Worm (Caenorhabditis elegans) whole organism, late embryonic: ENCODE data around the gene nhr-100.
"Not testable (repeated sequence)": the region's sequence is repeated elsewhere in the genome, so short reads cannot be mapped to it uniquely, and the experiment has no call there.

Experiments
- K02D7.2 ChIP-seq: sonication (generic microtip); optimal IDR thresholded peaks from 2 replicates; lab custom pipeline; 2017; ENCODE audit warnings: mild to moderate bottlenecking, missing genetic modification characterization, missing compliant biosample characterization
- ceh-14 ChIP-seq: sonication (generic microtip); optimal IDR thresholded peaks from 2 replicates; lab custom pipeline; 2016; ENCODE audit warnings: missing genotype, missing genetic modification characterization, missing compliant biosample characterization
- ceh-2 ChIP-seq: sonication (generic microtip); optimal IDR thresholded peaks from 2 replicates; lab custom pipeline; 2016; ENCODE audit warnings: missing genotype, missing genetic modification characterization, missing compliant biosample characterization
- ceh-22 ChIP-seq: sonication (generic microtip); optimal IDR thresholded peaks from 2 replicates; lab custom pipeline; 2017; ENCODE audit warnings: missing biosample characterization, missing genetic modification characterization
- ceh-24 ChIP-seq: sonication (generic microtip); optimal IDR thresholded peaks from 2 replicates; lab custom pipeline; 2016; ENCODE audit warnings: mild to moderate bottlenecking, missing genetic modification characterization, missing compliant biosample characterization
- ceh-30 ChIP-seq: fragments of 150-350 bp; optimal IDR thresholded peaks from 2 replicates; lab custom pipeline; 2014; ENCODE audit warnings: missing biosample characterization, missing genetic modification characterization
- ceh-45 ChIP-seq: fragments of 200-800 bp; sonication (Bioruptor generic); IDR thresholded peaks from 2 replicates; pipeline ENCODE4 v1.3.6; 2022; ENCODE audit warnings: missing genetic modification reagents, missing genetic modification characterization, missing compliant biosample characterization
- ceh-48 ChIP-seq: sonication (generic microtip); optimal IDR thresholded peaks from 2 replicates; lab custom pipeline; 2016; ENCODE audit warnings: missing genetic modification characterization, inconsistent platforms, missing compliant biosample characterization
- ceh-6 ChIP-seq: fragments of 200-800 bp; sonication (Bioruptor generic); optimal IDR thresholded peaks from 2 replicates; lab custom pipeline; 2018; ENCODE audit warnings: mild to moderate bottlenecking, missing genetic modification characterization, missing compliant biosample characterization
- ceh-9 ChIP-seq: sonication (generic microtip); optimal IDR thresholded peaks from 2 replicates; lab custom pipeline; 2016; ENCODE audit warnings: mild to moderate bottlenecking, missing genetic modification characterization, inconsistent platforms, missing compliant biosample characterization
- che-1 ChIP-seq: sonication (generic microtip); optimal IDR thresholded peaks from 2 replicates; lab custom pipeline; 2016; ENCODE audit warnings: mild to moderate bottlenecking, missing genetic modification characterization, missing compliant biosample characterization
- dmd-4 ChIP-seq: sonication (generic microtip); optimal IDR thresholded peaks from 2 replicates; lab custom pipeline; 2016; ENCODE audit warnings: borderline replicate concordance, missing genetic modification characterization, missing compliant biosample characterization
- dve-1 ChIP-seq: sonication (generic microtip); optimal IDR thresholded peaks from 2 replicates; lab custom pipeline; 2017; ENCODE audit warnings: antibody characterized with exemption, mild to moderate bottlenecking, missing genetic modification characterization, missing compliant biosample characterization
- elt-2 ChIP-seq: sonication (generic microtip); optimal IDR thresholded peaks from 2 replicates; lab custom pipeline; 2016; ENCODE audit warnings: missing genetic modification reagents, missing genetic modification characterization, missing compliant biosample characterization
- ets-4 ChIP-seq: sonication (generic microtip); optimal IDR thresholded peaks from 2 replicates; lab custom pipeline; 2016; ENCODE audit warnings: missing genetic modification characterization, missing compliant biosample characterization
- eyg-1 ChIP-seq: sonication (generic microtip); optimal IDR thresholded peaks from 2 replicates; lab custom pipeline; 2016; ENCODE audit warnings: missing genotype, missing genetic modification characterization, missing compliant biosample characterization
- fkh-10 ChIP-seq: fragments of 150-350 bp; optimal IDR thresholded peaks from 2 replicates; lab custom pipeline; 2014; ENCODE audit warnings: missing biosample characterization, missing genetic modification reagents, missing genetic modification characterization
- fkh-6 ChIP-seq: sonication (generic microtip); optimal IDR thresholded peaks from 2 replicates; lab custom pipeline; 2016; ENCODE audit warnings: missing genetic modification characterization, missing compliant biosample characterization
- gmeb-2 ChIP-seq: sonication (generic microtip); optimal IDR thresholded peaks from 2 replicates; lab custom pipeline; 2016; ENCODE audit warnings: missing genetic modification characterization, inconsistent platforms, missing compliant biosample characterization
- hlh-30 ChIP-seq: sonication (generic microtip); optimal IDR thresholded peaks from 2 replicates; lab custom pipeline; 2017; ENCODE audit warnings: antibody characterized with exemption, missing genetic modification characterization, missing compliant biosample characterization; ENCODE audit not compliant: insufficient read depth
- hlh-6 ChIP-seq: sonication (generic microtip); optimal IDR thresholded peaks from 2 replicates; lab custom pipeline; 2016; ENCODE audit warnings: missing genotype, missing genetic modification characterization, missing compliant biosample characterization
- lim-6 ChIP-seq: sonication (generic microtip); optimal IDR thresholded peaks from 2 replicates; lab custom pipeline; 2016; ENCODE audit warnings: missing genetic modification characterization, missing compliant biosample characterization
- lin-11 ChIP-seq: fragments of 200-800 bp; sonication (Bioruptor generic); optimal IDR thresholded peaks from 2 replicates; lab custom pipeline; 2018; ENCODE audit warnings: mild to moderate bottlenecking, missing genetic modification characterization, missing compliant biosample characterization
- mec-3 ChIP-seq: sonication (generic microtip); optimal IDR thresholded peaks from 2 replicates; lab custom pipeline; 2016; ENCODE audit warnings: borderline replicate concordance, missing genetic modification characterization, missing compliant biosample characterization
- nfya-1 ChIP-seq: sonication (generic microtip); optimal IDR thresholded peaks from 2 replicates; lab custom pipeline; 2017; ENCODE audit warnings: missing genetic modification characterization, mild to moderate bottlenecking, missing compliant biosample characterization, antibody characterized with exemption, moderate library complexity
- nhr-11 ChIP-seq: fragments of 150-350 bp; optimal IDR thresholded peaks from 2 replicates; lab custom pipeline; 2014; ENCODE audit warnings: missing biosample characterization, missing genetic modification characterization
- pqm-1 ChIP-seq: sonication (generic microtip); optimal IDR thresholded peaks from 2 replicates; lab custom pipeline; 2016; ENCODE audit warnings: missing genetic modification characterization, missing compliant biosample characterization
- ref-2 ChIP-seq: sonication (generic microtip); optimal IDR thresholded peaks from 2 replicates; lab custom pipeline; 2016; ENCODE audit warnings: missing genetic modification characterization, missing compliant biosample characterization
- rnt-1 ChIP-seq: sonication (generic microtip); optimal IDR thresholded peaks from 2 replicates; lab custom pipeline; 2016; ENCODE audit warnings: missing genetic modification characterization, missing compliant biosample characterization
- sdc-2 ChIP-seq: sonication (generic microtip); optimal IDR thresholded peaks from 2 replicates; lab custom pipeline; 2016; ENCODE audit warnings: missing genotype, missing genetic modification characterization, missing compliant biosample characterization
- sox-2 ChIP-seq: fragments of 200-800 bp; sonication (Bioruptor generic); IDR thresholded peaks from 2 replicates; pipeline ENCODE4 v1.3.6; 2022; ENCODE audit warnings: missing genetic modification reagents, missing genetic modification characterization, missing compliant biosample characterization
- tbx-2 ChIP-seq: sonication (generic microtip); optimal IDR thresholded peaks from 2 replicates; lab custom pipeline; 2016; ENCODE audit warnings: missing genetic modification characterization, missing compliant biosample characterization
- ttx-3 ChIP-seq: sonication (generic microtip); optimal IDR thresholded peaks from 2 replicates; lab custom pipeline; 2016; ENCODE audit warnings: missing genetic modification reagents, missing genetic modification characterization, missing compliant biosample characterization
- unc-3 ChIP-seq, 2 experiments: fragments of 200-800 bp in 1 of 2; sonication (Bioruptor generic) in 1 of 2; sonication (generic microtip) in 1 of 2; conservative IDR thresholded peaks in 1 of 2; optimal IDR thresholded peaks in 1 of 2; 2 replicates each; pipeline versions ENCODE4 v1.3.6 to Lab custom; 2016 to 2022; ENCODE audit warnings: missing compliant biosample characterization in 2 of 2, missing genetic modification characterization in 2 of 2, missing genetic modification reagents in 1 of 2
- unc-86 ChIP-seq: sonication (generic microtip); optimal IDR thresholded peaks from 2 replicates; lab custom pipeline; 2016; ENCODE audit warnings: missing genetic modification characterization, missing compliant biosample characterization
- zip-5 ChIP-seq: sonication (generic microtip); optimal IDR thresholded peaks from 2 replicates; lab custom pipeline; 2016; ENCODE audit warnings: missing genetic modification characterization, missing compliant biosample characterization

Gene nhr-100

ce11 chrIV:9734861-9735260 is 6.4 kb downstream of the nhr-100 start:
- TF ChIP-seq ttx-3 (no peak), sdc-2 (tag; lab: Kevin White, UChicago) (no peak), eyg-1 (no peak), gmeb-2 (tag; lab: Kevin White, UChicago) (no peak), mec-3 (tag; lab: Kevin White, UChicago) (no peak), ceh-30 (tag; lab: Kevin White, UChicago) (no peak)

ce11 chrIV:9735750-9736149 is 7.3 kb downstream of the nhr-100 start:
- TF ChIP-seq ceh-48 (tag; lab: Kevin White, UChicago) (no peak), elt-2 (peak; percentile 64), ref-2 (tag; lab: Kevin White, UChicago) (no peak)

- TF ChIP-seq fkh-6 (no peak), ceh-24 (tag; lab: Kevin White, UChicago) (no peak), ceh-9 (tag; lab: Kevin White, UChicago) (no peak), elt-2 (peak; percentile 31)
Observed at ce11 chrIV:9737204-9737790, 8.8 kb downstream of the nhr-100 start, which contains the start of gene cka-1. Gene cka-1 (minus strand): TSS chrIV:9737621.

- no peak for TF ChIP-seq rnt-1 (tag; lab: Kevin White, UChicago)
- no peak for TF ChIP-seq nhr-11 (tag; lab: Kevin White, UChicago)
- no peak for TF ChIP-seq nfya-1 (tag; lab: Kevin White, UChicago)
- TF ChIP-seq ets-4 (tag; lab: Kevin White, UChicago): no peak
- TF ChIP-seq unc-86 (tag; lab: Kevin White, UChicago): no peak
- no peak for TF ChIP-seq elt-2
- TF ChIP-seq, all 69 proteins: peak for 0
Observed at ce11 chrIV:9738194-9738593, 9.7 kb downstream of the nhr-100 start, which contains the start of gene C28D4.10. Gene C28D4.10 (plus strand): TSS chrIV:9738494.

ce11 chrIV:9739001-9739400 is 10.5 kb downstream of the nhr-100 start:
- TF ChIP-seq fkh-10 (GFP tag; lab: Kevin White, UChicago): no peak
- TF ChIP-seq sox-2 (GFP tag; lab: Robert Waterston, UW): no peak
- no peak for TF ChIP-seq dve-1
- no peak for TF ChIP-seq K02D7.2 (tag; lab: Kevin White, UChicago)
- TF ChIP-seq hlh-6: no peak
- TF ChIP-seq unc-3 (GFP tag; conservative IDR thresholded peaks at IDR 0.05; lab: Robert Waterston, UW): no peak
- no peak for TF ChIP-seq unc-3 (tag; optimal IDR thresholded peaks at IDR 0.05; lab: Kevin White, UChicago)

ce11 chrIV:9740851-9741549 is 12.5 kb downstream of the nhr-100 start, which contains the start of gene gln-6:
Gene gln-6 (minus strand): TSS chrIV:9740901.
- not testable (repeated sequence) for TF ChIP-seq che-1; ceh-45; K02D7.2 (tag; lab: Kevin White, UChicago)

- TF ChIP-seq lim-6 (tag; lab: Kevin White, UChicago) (no peak), zip-5 (tag; lab: Kevin White, UChicago) (no peak), nfya-1 (tag; lab: Kevin White, UChicago) (no peak), unc-86 (tag; lab: Kevin White, UChicago) (no peak), ceh-2 (tag; lab: Kevin White, UChicago) (no peak), ttx-3 (no peak), mec-3 (tag; lab: Kevin White, UChicago) (no peak), ceh-6 (GFP tag; lab: Kevin White, UChicago) (no peak), dmd-4 (tag; lab: Kevin White, UChicago) (no peak), sox-2 (GFP tag; lab: Robert Waterston, UW) (no peak), lin-11 (tag; lab: Kevin White, UChicago) (no peak), tbx-2 (tag; lab: Kevin White, UChicago) (no peak), rnt-1 (tag; lab: Kevin White, UChicago) (no peak), hlh-30 (tag; lab: Kevin White, UChicago) (no peak), hlh-6 (no peak), ceh-22 (tag; lab: Kevin White, UChicago) (no peak), ceh-14 (no peak), pqm-1 (tag; lab: Kevin White, UChicago) (no peak)
Observed at ce11 chrIV:9742883-9743282, 14.4 kb downstream of the nhr-100 start, which contains the start of gene C28D4.7. Gene C28D4.7 (minus strand): TSS chrIV:9743147.
